Fruit fly (Drosophila melanogaster) whole organism, prepupa: ENCODE results near the gene Cpr76Bb.

Source experiments
- CG11294 ChIP-seq: fragments of 200-800 bp; sonication (Bioruptor generic); IDR thresholded peaks from 2 replicates; pipeline ENCODE4 v1.3.6; 2022; ENCODE audit warnings: missing biosample characterization, missing genetic modification characterization
- dac ChIP-seq: fragments of 200-800 bp; sonication (Bioruptor generic); optimal IDR thresholded peaks from 2 replicates; lab custom pipeline; 2017; ENCODE audit warnings: missing biosample characterization, mild to moderate bottlenecking, missing genetic modification characterization

- TF ChIP-seq CG11294 (GFP tag; lab: Robert Waterston, UW): no peak
- TF ChIP-seq dac (GFP tag; lab: Kevin White, UChicago): no peak
Observed at dm6 chr3L:19560005-19560694, 40.7 kb downstream of the Cpr76Bb start.
